Worm (Caenorhabditis elegans): ENCODE measurements around the gene hlh-26.

hlh-26 gene

DNA sequence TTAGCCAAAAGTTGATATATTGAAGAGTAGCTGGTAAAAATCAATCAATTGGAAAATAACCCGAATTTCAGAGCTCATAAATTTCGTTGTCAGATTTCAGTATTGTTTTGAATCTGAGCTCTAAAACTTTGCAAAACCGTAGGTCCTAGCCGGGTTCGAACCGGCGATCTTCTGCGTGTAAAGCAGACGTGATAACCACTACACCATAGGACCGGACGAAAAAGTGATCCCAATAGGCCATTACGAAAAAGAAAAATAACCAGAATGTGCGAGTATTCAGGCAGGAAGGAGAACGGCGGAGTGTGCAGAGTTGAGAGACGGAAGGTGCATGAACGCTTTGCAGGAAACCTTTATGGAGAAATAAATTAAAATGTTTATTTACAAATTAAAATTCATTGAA lies 43.5 kb upstream of the hlh-26 start (continued):
- TF ChIP-seq xbp-1 (tag; optimal IDR thresholded peaks at IDR 0.05) (peak; percentile 5), lsy-2 (tag; optimal IDR thresholded peaks at IDR 0.05) (peak in 1 of 2 experiments; percentile 60), irx-1 (tag; optimal IDR thresholded peaks at IDR 0.05) (no peak), blmp-1 (tag; optimal IDR thresholded peaks at IDR 0.05) (peak; percentile 20), egl-27 (tag; optimal IDR thresholded peaks at IDR 0.05) (no peak), nhr-20 (tag; optimal IDR thresholded peaks at IDR 0.05) (peak; percentile 34), sox-4 (tag; optimal IDR thresholded peaks at IDR 0.05) (no peak), C04F5.9 (tag; optimal IDR thresholded peaks at IDR 0.05) (no peak), nhr-28 (tag; optimal IDR thresholded peaks at IDR 0.05) (no peak), fkh-8 (tag; optimal IDR thresholded peaks at IDR 0.05) (peak; percentile 66), isw-1 (GFP tag; IDR thresholded peaks at IDR 0.05) (no peak), snu-23 (GFP tag; optimal IDR thresholded peaks at IDR 0.05) (peak; percentile 55), aly-2 (tag; optimal IDR thresholded peaks at IDR 0.05) (no peak), ceh-82 (tag; optimal IDR thresholded peaks at IDR 0.05) (peak in 1 of 3 experiments; percentile 6), elt-2 (tag; optimal IDR thresholded peaks at IDR 0.05) (peak; percentile 37), mep-1 (tag; optimal IDR thresholded peaks at IDR 0.05) (no peak), nhr-85 (tag) (no peak), ceh-90 (tag; optimal IDR thresholded peaks at IDR 0.05) (no peak), hlh-17 (GFP tag; optimal IDR thresholded peaks at IDR 0.05; ENCODE audit: borderline replicate concordance) (no peak), nhr-19 (GFP tag; conservative IDR thresholded peaks at IDR 0.05) (0 out of 2 replicates have a peak, but pooled peaks have one; percentile 15), ztf-11 (tag; optimal IDR thresholded peaks at IDR 0.05) (no peak), sptf-1 (tag; optimal IDR thresholded peaks at IDR 0.05) (no peak), tbx-2 (tag; optimal IDR thresholded peaks at IDR 0.05) (no peak), lir-3 (tag; optimal IDR thresholded peaks at IDR 0.05; ENCODE audit: poor library complexity) (no peak), sup-37 (GFP tag; optimal IDR thresholded peaks at IDR 0.05) (no peak), ets-5 (GFP tag; IDR thresholded peaks at IDR 0.05) (no peak)

DNA sequence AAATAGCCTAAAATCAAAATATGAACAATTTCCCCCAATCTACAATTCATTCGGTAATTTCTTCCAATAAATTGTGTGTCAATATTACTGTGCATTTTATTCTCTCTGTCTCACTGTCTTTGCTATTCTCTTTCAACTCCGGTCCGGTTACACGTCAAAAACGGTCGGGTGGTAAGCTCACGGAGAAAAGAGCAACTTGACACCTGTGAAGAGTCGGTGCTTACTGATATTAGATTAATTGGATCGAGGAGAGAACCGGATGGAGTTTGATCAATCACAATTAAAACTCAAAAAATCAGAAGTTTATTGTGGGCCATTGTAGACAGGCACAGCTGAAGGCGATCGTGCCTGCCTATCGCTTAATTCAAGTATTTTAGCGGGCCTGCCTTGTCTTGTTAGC lies 41.4 kb upstream of the hlh-26 start:
- no peak for TF ChIP-seq isw-1 (GFP tag; IDR thresholded peaks at IDR 0.05)
- peak; percentile 11 for TF ChIP-seq elt-2 (tag; optimal IDR thresholded peaks at IDR 0.05)
- TF ChIP-seq dpl-1 (GFP tag; optimal IDR thresholded peaks at IDR 0.05) = no peak
- no peak for TF ChIP-seq unc-98 (GFP tag; IDR thresholded peaks at IDR 0.05)
- no peak for TF ChIP-seq ceh-90 (tag; optimal IDR thresholded peaks at IDR 0.05)
- TF ChIP-seq nhr-20 (tag; optimal IDR thresholded peaks at IDR 0.05) = peak; percentile 3
- peak; percentile 16 for TF ChIP-seq nhr-71 (tag; optimal IDR thresholded peaks at IDR 0.05)

DNA sequence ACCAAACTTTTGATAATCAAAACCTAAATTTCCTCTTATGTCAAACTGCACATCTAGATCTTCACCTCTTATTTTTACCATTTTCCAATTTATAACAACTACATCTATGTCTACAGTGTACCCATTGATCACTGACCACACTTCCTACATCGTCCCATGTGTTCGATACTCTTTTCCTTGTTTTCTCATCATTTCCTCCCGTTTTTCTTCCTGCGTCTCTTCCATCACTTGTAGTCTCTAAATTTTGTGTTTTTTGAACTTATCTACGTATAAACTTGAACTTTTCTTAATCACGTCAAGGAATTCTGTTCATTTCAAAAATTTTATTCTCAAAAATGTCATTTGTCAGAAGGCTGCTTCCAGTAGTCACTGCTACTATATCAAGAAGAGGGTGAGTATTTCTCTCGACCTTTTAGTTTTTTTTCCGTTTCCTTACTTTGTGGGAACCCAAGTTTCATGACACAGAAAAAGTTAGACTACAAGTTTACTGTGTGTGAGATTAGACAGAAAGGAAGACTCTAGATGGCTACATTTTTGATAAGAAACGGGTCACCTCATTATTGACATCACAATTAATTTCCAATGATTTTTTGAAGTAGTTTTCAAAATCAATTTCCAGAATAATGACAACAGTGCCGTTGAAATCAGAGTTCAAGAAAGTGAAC lies 38.7 kb upstream of the hlh-26 start:
- peak; percentile 57 for TF ChIP-seq elt-2 (tag; optimal IDR thresholded peaks at IDR 0.05)
- peak; percentile 93 for TF ChIP-seq nhr-85 (tag)
- no peak for TF ChIP-seq tlp-1 (tag; optimal IDR thresholded peaks at IDR 0.05)
- TF ChIP-seq skn-1 (tag; optimal IDR thresholded peaks at IDR 0.05) = peak; percentile 82
- peak; percentile 63 for TF ChIP-seq nhr-90 (tag; optimal IDR thresholded peaks at IDR 0.05; ENCODE audit: poor library complexity)
- TF ChIP-seq ceh-88 (GFP tag; IDR thresholded peaks at IDR 0.05) = no peak
- peak; percentile 10 for TF ChIP-seq swsn-7 (tag; optimal IDR thresholded peaks at IDR 0.05)
- no peak for TF ChIP-seq fkh-8 (tag; optimal IDR thresholded peaks at IDR 0.05)
- TF ChIP-seq ama-1 (optimal IDR thresholded peaks at IDR 0.05) = no peak
- peak; percentile 88 for TF ChIP-seq nhr-71 (tag; optimal IDR thresholded peaks at IDR 0.05)
- TF ChIP-seq blmp-1 (tag; optimal IDR thresholded peaks at IDR 0.05) = peak; percentile 13
- no peak for TF ChIP-seq mef-2 (tag; optimal IDR thresholded peaks at IDR 0.05)
- peak in 1 of 2 experiments; percentile 40 for TF ChIP-seq lsy-2 (tag; optimal IDR thresholded peaks at IDR 0.05)
- TF ChIP-seq nhr-19 (GFP tag; conservative IDR thresholded peaks at IDR 0.05) = peak; percentile 43
- TF ChIP-seq nhr-20 (tag; optimal IDR thresholded peaks at IDR 0.05) = peak; percentile 82
- peak; percentile 53 for TF ChIP-seq tbx-2 (tag; optimal IDR thresholded peaks at IDR 0.05)
- TF ChIP-seq lin-14 (GFP tag; optimal IDR thresholded peaks at IDR 0.05) = peak; percentile 70
- TF ChIP-seq snu-23 (GFP tag; optimal IDR thresholded peaks at IDR 0.05) = peak; percentile 81
- TF ChIP-seq ztf-4 (tag; optimal IDR thresholded peaks at IDR 0.05) = peak; percentile 58
- peak; percentile 30 for TF ChIP-seq lin-13 (GFP tag; optimal IDR thresholded peaks at IDR 0.05)
- TF ChIP-seq elt-3 (tag; optimal IDR thresholded peaks at IDR 0.05) = peak in 2 of 6 experiments; percentile 25 to 78
- TF ChIP-seq nhr-47 (tag; optimal IDR thresholded peaks at IDR 0.05) = peak; percentile 45
- peak in 1 of 2 experiments; percentile 60 for TF ChIP-seq lin-35 (GFP tag; optimal IDR thresholded peaks at IDR 0.05)
- TF ChIP-seq efl-1 (optimal IDR thresholded peaks at IDR 0.05) = no peak
- TF ChIP-seq efl-1 (GFP tag; optimal IDR thresholded peaks at IDR 0.05 in 1 of 2) = peak in 1 of 2 experiments; percentile 85
- no peak for TF ChIP-seq F16B12.6 (tag; optimal IDR thresholded peaks at IDR 0.05)
- peak; percentile 34; the same call in 1 of the 2 replicates for TF ChIP-seq grh-1 (GFP tag; IDR thresholded peaks at IDR 0.05)
- TF ChIP-seq C04F5.9 (tag; optimal IDR thresholded peaks at IDR 0.05) = no peak
- no peak for TF ChIP-seq ceh-8 (GFP tag; optimal IDR thresholded peaks at IDR 0.05)
